Worm (Caenorhabditis elegans): ENCODE results near the gene Y39A3CL.7.

Y39A3CL.7 gene

DNA sequence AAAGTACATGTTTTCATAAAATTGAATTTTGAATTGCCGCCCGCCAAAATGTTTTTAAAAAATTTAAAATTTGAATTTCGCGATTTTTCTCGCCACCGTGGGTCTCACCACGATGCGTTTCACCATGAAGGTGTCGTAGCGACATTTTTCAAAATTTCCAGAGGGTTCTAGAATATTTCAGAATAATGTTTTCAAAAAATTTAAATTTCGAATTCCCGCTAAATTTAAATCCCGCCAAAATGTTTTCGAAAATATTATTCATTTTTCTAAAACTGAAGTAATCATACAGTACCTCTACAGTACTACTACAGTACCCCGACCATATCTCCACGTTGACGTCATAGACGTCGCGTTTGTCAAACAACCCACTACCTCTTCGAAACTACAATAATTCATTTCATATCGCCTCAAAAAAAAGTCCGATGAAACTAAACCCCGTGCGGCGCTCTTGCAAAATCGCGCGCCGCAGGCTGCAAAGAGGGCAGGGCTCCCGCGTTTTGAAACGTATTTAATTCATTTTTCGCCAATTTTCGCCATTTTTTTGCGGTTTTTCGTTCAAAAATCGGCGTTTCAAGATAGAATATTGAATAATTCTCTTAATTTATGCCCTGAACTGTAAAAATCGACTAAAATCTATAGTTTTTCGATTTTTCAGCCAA lies at the start of gene Y39A3CL.7, which contains the start of gene pvf-1:
Gene Y39A3CL.7 (plus strand): TSS at position 656 of the 659 bp plus-strand sequence.
Gene pvf-1 (minus strand): TSS at position 51 of the 659 bp plus-strand sequence.
- no peak for TF ChIP-seq skn-1 (tag; optimal IDR thresholded peaks at IDR 0.05)
- TF ChIP-seq elt-1 (tag; optimal IDR thresholded peaks at IDR 0.05), result no peak
- TF ChIP-seq ceh-9 (tag; optimal IDR thresholded peaks at IDR 0.05), result no peak
- peak; percentile 42 for TF ChIP-seq nfya-1 (tag; optimal IDR thresholded peaks at IDR 0.05; ENCODE audit: insufficient read depth)
- TF ChIP-seq hmg-11 (tag; optimal IDR thresholded peaks at IDR 0.05), result peak; percentile 84
- peak; percentile 43 for TF ChIP-seq nhr-43 (tag; optimal IDR thresholded peaks at IDR 0.05; ENCODE audit: poor library complexity, severe bottlenecking)
- TF ChIP-seq elt-2 (tag; optimal IDR thresholded peaks at IDR 0.05), result peak; percentile 11
- TF ChIP-seq eor-1 (tag; optimal IDR thresholded peaks at IDR 0.05), result no peak
- TF ChIP-seq egl-5 (tag; optimal IDR thresholded peaks at IDR 0.05), result no peak
- TF ChIP-seq mml-1 (tag; optimal IDR thresholded peaks at IDR 0.05), result no peak
- no peak for TF ChIP-seq fos-1 (tag; optimal IDR thresholded peaks at IDR 0.05)
- no peak for TF ChIP-seq daf-12 (tag; optimal IDR thresholded peaks at IDR 0.05)
- TF ChIP-seq pha-4 (tag; optimal IDR thresholded peaks at IDR 0.05), result no peak

- TF ChIP-seq zag-1 (tag; optimal IDR thresholded peaks at IDR 0.05) (no peak), lsy-12 (tag; optimal IDR thresholded peaks at IDR 0.05) (no peak), nhr-77 (tag; optimal IDR thresholded peaks at IDR 0.05) (no peak), eor-1 (tag; optimal IDR thresholded peaks at IDR 0.05) (no peak), pqm-1 (tag; optimal IDR thresholded peaks at IDR 0.05) (no peak), nfya-1 (tag; optimal IDR thresholded peaks at IDR 0.05; ENCODE audit: insufficient read depth) (peak; percentile 55), lin-15B (tag; optimal IDR thresholded peaks at IDR 0.05) (peak; percentile 12), fos-1 (tag; optimal IDR thresholded peaks at IDR 0.05) (no peak), ceh-16 (tag; optimal IDR thresholded peaks at IDR 0.05) (no peak), elt-2 (tag; optimal IDR thresholded peaks at IDR 0.05) (no peak), elt-1 (tag; optimal IDR thresholded peaks at IDR 0.05) (no peak), ztf-4 (tag; optimal IDR thresholded peaks at IDR 0.05) (no peak), aly-2 (tag; optimal IDR thresholded peaks at IDR 0.05) (no peak), nhr-11 (tag; optimal IDR thresholded peaks at IDR 0.05) (no peak), nhr-23 (tag; optimal IDR thresholded peaks at IDR 0.05) (peak; percentile 2), nhr-43 (tag; optimal IDR thresholded peaks at IDR 0.05; ENCODE audit: poor library complexity, severe bottlenecking) (no peak), mdl-1 (tag; optimal IDR thresholded peaks at IDR 0.05) (no peak), snpc-4 (tag; optimal IDR thresholded peaks at IDR 0.05) (no peak), unc-62 (GFP tag; optimal IDR thresholded peaks at IDR 0.05) (no peak), R02D3.7 (tag; optimal IDR thresholded peaks at IDR 0.05) (no peak), egl-5 (tag; optimal IDR thresholded peaks at IDR 0.05) (no peak), ceh-9 (tag; optimal IDR thresholded peaks at IDR 0.05) (no peak), pha-4 (tag; optimal IDR thresholded peaks at IDR 0.05) (peak; percentile 34), nhr-28 (tag; optimal IDR thresholded peaks at IDR 0.05) (no peak), ceh-82 (tag; optimal IDR thresholded peaks at IDR 0.05) (no peak), nhr-67 (tag; optimal IDR thresholded peaks at IDR 0.05) (no peak), nhr-237 (tag; optimal IDR thresholded peaks at IDR 0.05) (no peak), mml-1 (tag; optimal IDR thresholded peaks at IDR 0.05) (no peak), hmg-11 (tag; optimal IDR thresholded peaks at IDR 0.05) (no peak), nhr-25 (tag; optimal IDR thresholded peaks at IDR 0.05) (no peak), tbx-2 (tag; optimal IDR thresholded peaks at IDR 0.05) (no peak), nhr-76 (tag; optimal IDR thresholded peaks at IDR 0.05) (no peak)
Measured at ce11 chrIII:1777468-1777867, 47.3 kb upstream of the Y39A3CL.7 start, which contains the start of gene Y39A3CL.3. Y39A3CL.3 (plus strand) TSS chrIII:1777802.

DNA sequence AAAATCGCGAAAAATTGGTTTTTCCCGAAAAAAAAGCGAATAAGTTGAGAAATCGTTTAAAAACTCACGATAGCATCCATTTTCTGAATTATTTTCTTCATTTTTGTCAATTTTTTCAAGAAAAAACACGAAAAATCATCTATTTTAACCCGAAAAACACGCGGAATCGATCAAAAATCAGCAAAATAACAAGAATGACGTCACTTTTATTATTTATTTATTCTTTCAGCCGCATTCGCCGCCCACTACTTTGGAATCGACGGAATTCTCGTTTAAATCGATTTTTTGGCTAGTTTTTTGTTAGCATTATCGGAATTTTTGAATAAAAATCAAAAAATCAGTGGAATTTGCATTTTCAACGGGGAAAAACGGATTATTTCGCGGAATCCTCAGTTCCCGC lies 46.8 kb upstream of the Y39A3CL.7 start, which contains the start of gene Y39A3CL.4:
Gene Y39A3CL.4 (minus strand): TSS at position 101 of the 400 bp plus-strand sequence.
- no peak for TF ChIP-seq lsy-12 (tag; optimal IDR thresholded peaks at IDR 0.05)
- no peak for TF ChIP-seq ZK546.5 (tag; optimal IDR thresholded peaks at IDR 0.05)
- no peak for TF ChIP-seq skn-1 (tag; optimal IDR thresholded peaks at IDR 0.05)
- TF ChIP-seq elt-2 (tag; optimal IDR thresholded peaks at IDR 0.05), result no peak
- TF ChIP-seq ama-1 (optimal IDR thresholded peaks at IDR 0.05), result no peak
- TF ChIP-seq nhr-67 (tag; optimal IDR thresholded peaks at IDR 0.05), result no peak
- TF ChIP-seq pqm-1 (tag; optimal IDR thresholded peaks at IDR 0.05), result no peak
- TF ChIP-seq snpc-4 (tag; optimal IDR thresholded peaks at IDR 0.05), result no peak
- TF ChIP-seq lin-39 (tag; optimal IDR thresholded peaks at IDR 0.05), result no peak
- TF ChIP-seq unc-39 (tag; optimal IDR thresholded peaks at IDR 0.05), result no peak
- TF ChIP-seq unc-62 (GFP tag; optimal IDR thresholded peaks at IDR 0.05), result no peak
- TF ChIP-seq ceh-28 (tag; optimal IDR thresholded peaks at IDR 0.05), result no peak
- TF ChIP-seq nhr-43 (tag; optimal IDR thresholded peaks at IDR 0.05; ENCODE audit: poor library complexity, severe bottlenecking), result no peak
- no peak for TF ChIP-seq nfya-1 (tag; optimal IDR thresholded peaks at IDR 0.05; ENCODE audit: insufficient read depth)
- no peak for TF ChIP-seq R02D3.7 (tag; optimal IDR thresholded peaks at IDR 0.05)
- no peak for TF ChIP-seq nhr-25 (tag; optimal IDR thresholded peaks at IDR 0.05)
- TF ChIP-seq nhr-23 (tag; optimal IDR thresholded peaks at IDR 0.05), result no peak
- no peak for TF ChIP-seq egl-27 (tag; optimal IDR thresholded peaks at IDR 0.05)
- TF ChIP-seq tbx-2 (tag; optimal IDR thresholded peaks at IDR 0.05), result no peak
